Worm (Caenorhabditis elegans): ENCODE data around the gene flp-20.

Gene flp-20

DNA sequence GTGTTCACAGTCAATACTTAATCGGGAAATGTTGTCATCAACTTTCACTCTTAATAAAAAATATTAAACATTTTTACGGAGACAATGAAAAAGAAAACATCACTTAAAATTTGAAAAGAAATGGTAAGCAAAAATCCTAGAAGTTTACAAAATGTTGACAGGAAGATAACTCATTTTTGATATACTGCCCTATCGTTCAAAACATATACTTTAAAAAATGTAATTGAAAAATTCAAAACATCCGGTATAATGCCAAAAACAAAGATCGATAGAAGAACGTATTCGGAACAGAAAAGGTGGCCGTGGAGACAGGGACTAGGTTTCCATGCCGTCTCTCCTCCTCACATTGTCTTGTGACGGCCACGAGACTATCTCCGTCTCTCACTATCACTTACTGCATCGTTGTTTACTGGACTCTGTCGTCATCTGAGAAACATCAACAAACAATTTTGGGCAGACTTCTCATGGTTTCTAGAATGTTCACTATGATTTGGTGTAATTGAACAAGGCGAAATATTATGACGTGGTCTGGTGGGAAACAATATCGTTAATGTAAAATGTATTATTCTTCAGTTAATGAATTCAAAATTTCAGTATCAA is 2.2 kb downstream of the flp-20 start, which contains the start of gene oga-1 (continued):
- TF ChIP-seq unc-62 (GFP tag; optimal IDR thresholded peaks at IDR 0.05) = no peak
- peak; percentile 23 for TF ChIP-seq ZK185.1 (tag; optimal IDR thresholded peaks at IDR 0.05; ENCODE audit: poor library complexity, severe bottlenecking)
- no peak for TF ChIP-seq bed-1 (GFP tag; IDR thresholded peaks at IDR 0.05)
- TF ChIP-seq D2030.7 (GFP tag; IDR thresholded peaks at IDR 0.05) = no peak
- TF ChIP-seq ztf-26 (tag; optimal IDR thresholded peaks at IDR 0.05) = no peak
- no peak for TF ChIP-seq ceh-100 (GFP tag; IDR thresholded peaks at IDR 0.05)
- TF ChIP-seq T26A5.8 (tag; optimal IDR thresholded peaks at IDR 0.05) = no peak
- no peak for TF ChIP-seq nhr-179 (tag; optimal IDR thresholded peaks at IDR 0.05)
- TF ChIP-seq ekl-4 (GFP tag; IDR thresholded peaks at IDR 0.05) = peak; percentile 63
- no peak for TF ChIP-seq sptf-2 (GFP tag; optimal IDR thresholded peaks at IDR 0.05)
- TF ChIP-seq Y79H2A.3 (GFP tag; conservative IDR thresholded peaks at IDR 0.05) = no peak
- no peak for TF ChIP-seq Y53G8AR.9 (GFP tag; conservative IDR thresholded peaks at IDR 0.05)
- no peak for TF ChIP-seq die-1 (tag; optimal IDR thresholded peaks at IDR 0.05)
- TF ChIP-seq rpc-1 (optimal IDR thresholded peaks at IDR 0.05) = peak; percentile 19
- TF ChIP-seq rpc-1 (tag; optimal IDR thresholded peaks at IDR 0.05) = no peak
- TF ChIP-seq ztf-6 (GFP tag; IDR thresholded peaks at IDR 0.05) = no peak
- TF ChIP-seq snpc-1.1 (tag; optimal IDR thresholded peaks at IDR 0.05; ENCODE audit: insufficient read depth) = no peak
- no peak for TF ChIP-seq madf-8 (GFP tag; conservative IDR thresholded peaks at IDR 0.05)
- no peak for TF ChIP-seq F33H1.4 (GFP tag; IDR thresholded peaks at IDR 0.05)
- TF ChIP-seq B0019.2 (GFP tag; conservative IDR thresholded peaks at IDR 0.05) = no peak
- TF ChIP-seq lag-1 (GFP tag; IDR thresholded peaks at IDR 0.05) = no peak
- no peak for TF ChIP-seq rec-8 (tag; optimal IDR thresholded peaks at IDR 0.05)
- no peak for TF ChIP-seq mxl-1 (tag; optimal IDR thresholded peaks at IDR 0.05)
- no peak for TF ChIP-seq zfh-2 (GFP tag; conservative IDR thresholded peaks at IDR 0.05)
- no peak for TF ChIP-seq F39B2.1 (GFP tag; IDR thresholded peaks at IDR 0.05)
- no peak for TF ChIP-seq sea-2 (GFP tag; IDR thresholded peaks at IDR 0.05)
- TF ChIP-seq F52B5.7 (tag; optimal IDR thresholded peaks at IDR 0.05) = no peak
- no peak for TF ChIP-seq athp-1 (tag; optimal IDR thresholded peaks at IDR 0.05)
- no peak for TF ChIP-seq snpc-1.3 (tag; optimal IDR thresholded peaks at IDR 0.05; ENCODE audit: insufficient read depth)
- TF ChIP-seq hmg-20 (GFP tag; IDR thresholded peaks at IDR 0.05) = no peak
- TF ChIP-seq akir-1 (GFP tag; optimal IDR thresholded peaks at IDR 0.05) = no peak

- no peak for TF ChIP-seq xnd-1 (tag; optimal IDR thresholded peaks at IDR 0.05)
- TF ChIP-seq bed-1 (GFP tag; IDR thresholded peaks at IDR 0.05) = no peak
- no peak for TF ChIP-seq nhr-179 (tag; optimal IDR thresholded peaks at IDR 0.05)
- TF ChIP-seq Y67H2A.10 (GFP tag; conservative IDR thresholded peaks at IDR 0.05) = no peak
- TF ChIP-seq aptf-3 (GFP tag; IDR thresholded peaks at IDR 0.05) = no peak
- no peak for TF ChIP-seq tbx-9 (tag; optimal IDR thresholded peaks at IDR 0.05; ENCODE audit: borderline replicate concordance)
- TF ChIP-seq ceh-40 (GFP tag; IDR thresholded peaks at IDR 0.05) = no peak
- no peak for TF ChIP-seq mes-4 (tag; optimal IDR thresholded peaks at IDR 0.05)
- no peak for TF ChIP-seq cebp-1 (GFP tag; IDR thresholded peaks at IDR 0.05)
- TF ChIP-seq cebp-1 (tag; optimal IDR thresholded peaks at IDR 0.05) = no peak
- no peak for TF ChIP-seq hmg-1.2 (GFP tag; IDR thresholded peaks at IDR 0.05)
- no peak for TF ChIP-seq C17E4.6 (GFP tag; IDR thresholded peaks at IDR 0.05)
Observed at ce11 chrX:9338375-9338774, 11.3 kb downstream of the flp-20 start, which contains the start of gene apa-2. apa-2 (plus strand) TSS chrX:9338675.

Measured in whole organism, young adult.